Worm (Caenorhabditis elegans) whole organism, early embryonic: ENCODE measurements around the gene miz-1.

ENCODE experiments used
- ama-1 ChIP-seq: fragments of 150-350 bp; optimal IDR thresholded peaks from 2 replicates; lab custom pipeline; 2014
- scrt-1 ChIP-seq: fragments of 200-800 bp; sonication (Bioruptor generic); IDR thresholded peaks from 2 replicates; pipeline ENCODE4 v1.3.6; 2022; ENCODE audit warnings: missing genetic modification characterization, missing compliant biosample characterization

ce11 chrIV:10798604-10799003, 13.6 kb upstream of the miz-1 start:
- no peak for TF ChIP-seq ama-1
- no peak for TF ChIP-seq scrt-1 (GFP tag; lab: Robert Waterston, UW)
